Worm (Caenorhabditis elegans) whole organism, L2 larva: ENCODE data around the gene srh-118.
"Not testable (repeated sequence)": the region's sequence is repeated elsewhere in the genome, so short reads cannot be mapped to it uniquely, and the experiment has no call there.

ENCODE experiments used
- Y55F3AM.14 ChIP-seq: fragments of 200-800 bp; sonication (Bioruptor generic); optimal IDR thresholded peaks from 2 replicates; lab custom pipeline; 2018; ENCODE audit warnings: mild to moderate bottlenecking, missing genetic modification characterization, missing compliant biosample characterization
- ZK546.5 ChIP-seq: sonication (generic microtip); optimal IDR thresholded peaks from 2 replicates; lab custom pipeline; 2017; ENCODE audit warnings: missing biosample characterization, missing genetic modification characterization
- aly-2 ChIP-seq: fragments of 150-350 bp; optimal IDR thresholded peaks from 2 replicates; lab custom pipeline; 2014; ENCODE audit warnings: missing biosample characterization, missing genetic modification characterization
- ceh-82 ChIP-seq: fragments of 150-350 bp; optimal IDR thresholded peaks from 2 replicates; lab custom pipeline; 2014; ENCODE audit warnings: missing biosample characterization, missing genetic modification characterization
- dmd-4 ChIP-seq: sonication (generic microtip); optimal IDR thresholded peaks from 2 replicates; lab custom pipeline; 2017; ENCODE audit warnings: missing biosample characterization, missing genetic modification characterization
- lin-13 ChIP-seq: fragments of 150-350 bp; optimal IDR thresholded peaks from 2 replicates; lab custom pipeline; 2014; ENCODE audit warnings: missing biosample characterization, missing genetic modification reagents, missing genetic modification characterization
- lsy-2 ChIP-seq, 2 experiments: fragments of 150-350 bp in 1 of 2; sonication (generic microtip) in 1 of 2; optimal IDR thresholded peaks; 2 replicates each; lab custom pipeline; 2014 to 2017; ENCODE audit warnings: missing biosample characterization in 2 of 2, missing genetic modification characterization in 2 of 2
- mab-5 ChIP-seq: fragments of 150-350 bp; optimal IDR thresholded peaks from 2 replicates; lab custom pipeline; 2014; ENCODE audit warnings: missing biosample characterization, missing genetic modification characterization
- nhr-10 ChIP-seq: sonication (generic microtip); optimal IDR thresholded peaks from 2 replicates; lab custom pipeline; 2017; ENCODE audit warnings: missing biosample characterization, missing genetic modification characterization
- nhr-237 ChIP-seq: fragments of 150-350 bp; optimal IDR thresholded peaks from 2 replicates; lab custom pipeline; 2014; ENCODE audit warnings: missing biosample characterization, missing genetic modification characterization
- nhr-25 ChIP-seq: fragments of 150-350 bp; sonication (generic microtip); optimal IDR thresholded peaks from 3 replicates; lab custom pipeline; 2014; ENCODE audit warnings: missing biosample characterization, missing genetic modification characterization
- skn-1 ChIP-seq: sonication (generic microtip); optimal IDR thresholded peaks from 2 replicates; lab custom pipeline; 2017; ENCODE audit warnings: missing biosample characterization, missing genetic modification characterization
- unc-39 ChIP-seq: fragments of 150-350 bp; optimal IDR thresholded peaks from 2 replicates; lab custom pipeline; 2014; ENCODE audit warnings: missing biosample characterization, missing genetic modification characterization
- unc-62 ChIP-seq: fragments of 150-350 bp; optimal IDR thresholded peaks from 2 replicates; lab custom pipeline; 2014; ENCODE audit warnings: missing biosample characterization, missing genetic modification reagents, missing genetic modification characterization

Gene srh-118

ce11 chrV:17456197-17456596 lies 39.8 kb downstream of the srh-118 start, which contains the start of gene srh-203:
Gene srh-203, minus strand, starts transcription at chrV:17456297.
- not testable (repeated sequence) for TF ChIP-seq aly-2 (tag; lab: Kevin White, UChicago); ceh-82 (tag; lab: Kevin White, UChicago); unc-39

- no peak for TF ChIP-seq lsy-2 (tag; optimal IDR thresholded peaks at IDR 0.05; lab: Kevin White, UChicago)
- no peak for TF ChIP-seq lin-13 (GFP tag; lab: Kevin White, UChicago)
- no peak for TF ChIP-seq mab-5 (tag; lab: Kevin White, UChicago)
- TF ChIP-seq nhr-10 = no peak
- no peak for TF ChIP-seq nhr-237 (tag; lab: Kevin White, UChicago)
- no peak for TF ChIP-seq dmd-4 (tag; lab: Kevin White, UChicago)
- no peak for TF ChIP-seq Y55F3AM.14 (GFP tag; lab: Kevin White, UChicago)
- no peak for TF ChIP-seq nhr-25 (tag; lab: Kevin White, UChicago)
- TF ChIP-seq ZK546.5 = no peak
- TF ChIP-seq skn-1 (tag; lab: Kevin White, UChicago) = no peak
- no peak for TF ChIP-seq unc-62
- TF ChIP-seq, all 48 proteins: peak for 0
These were observed 46.1 kb downstream of the srh-118 start for ce11 chrV:17449836-17450235.
